Worm (Caenorhabditis elegans): Measurements from ENCODE around the gene C28A5.2.

C28A5.2 gene

ce11 chrIII:4428797-4429196 is 10.5 kb downstream of the C28A5.2 start (continued):
- TF ChIP-seq nhr-237 (tag; optimal IDR thresholded peaks at IDR 0.05) = no peak
- TF ChIP-seq jun-1 (tag; optimal IDR thresholded peaks at IDR 0.05) = no peak
- no peak for TF ChIP-seq ZK337.2 (GFP tag; IDR thresholded peaks at IDR 0.05)
- TF ChIP-seq ceh-20 (GFP tag; IDR thresholded peaks at IDR 0.05) = no peak
- no peak for TF ChIP-seq attf-4 (tag; optimal IDR thresholded peaks at IDR 0.05)
- TF ChIP-seq zfp-2 (tag; optimal IDR thresholded peaks at IDR 0.05) = no peak
- no peak for TF ChIP-seq nhr-42 (GFP tag; IDR thresholded peaks at IDR 0.05)
- peak; percentile 10 for TF ChIP-seq hlh-11 (tag; optimal IDR thresholded peaks at IDR 0.05)
- peak; percentile 75 for TF ChIP-seq vab-7 (GFP tag; IDR thresholded peaks at IDR 0.05)
- TF ChIP-seq egl-43 (GFP tag; IDR thresholded peaks at IDR 0.05) = peak; percentile 85
- no peak for TF ChIP-seq saeg-2 (GFP tag; IDR thresholded peaks at IDR 0.05)
- TF ChIP-seq lin-39 (tag; optimal IDR thresholded peaks at IDR 0.05) = no peak
- peak; percentile 81; the same call in 1 of the 2 replicates for TF ChIP-seq F44E2.7 (GFP tag; IDR thresholded peaks at IDR 0.05)
- no peak for TF ChIP-seq Y75B8A.6 (GFP tag; IDR thresholded peaks at IDR 0.05)
- no peak for TF ChIP-seq unc-39 (tag; optimal IDR thresholded peaks at IDR 0.05)
- TF ChIP-seq fos-1 (tag; optimal IDR thresholded peaks at IDR 0.05) = no peak
- TF ChIP-seq aly-2 (tag; optimal IDR thresholded peaks at IDR 0.05) = no peak
- peak in 1 of 2 experiments; percentile 43 for TF ChIP-seq unc-62 (GFP tag; optimal IDR thresholded peaks at IDR 0.05 in 1 of 2)
- TF ChIP-seq unc-62 (tag; optimal IDR thresholded peaks at IDR 0.05) = no peak
- TF ChIP-seq lin-15B (tag; optimal IDR thresholded peaks at IDR 0.05) = no peak
- no peak for TF ChIP-seq daf-8 (GFP tag; IDR thresholded peaks at IDR 0.05)
- TF ChIP-seq lim-7 (GFP tag; IDR thresholded peaks at IDR 0.05) = peak; percentile 79
- TF ChIP-seq nhr-28 (tag; optimal IDR thresholded peaks at IDR 0.05) = no peak
- TF ChIP-seq zip-11 (GFP tag; IDR thresholded peaks at IDR 0.05) = no peak
- TF ChIP-seq dpl-1 (GFP tag; optimal IDR thresholded peaks at IDR 0.05) = no peak
- TF ChIP-seq pha-4 (GFP tag; IDR thresholded peaks at IDR 0.05) = peak; percentile 78; the same call in 1 of the 2 replicates
- no peak for TF ChIP-seq pha-4 (tag; optimal IDR thresholded peaks at IDR 0.05)
- peak; percentile 80 for TF ChIP-seq arid-1 (GFP tag; conservative IDR thresholded peaks at IDR 0.05)
- TF ChIP-seq nhr-11 (tag; optimal IDR thresholded peaks at IDR 0.05) = no peak
- TF ChIP-seq daf-16 (GFP tag; optimal IDR thresholded peaks at IDR 0.05) = peak in 1 of 2 experiments; percentile 5
- peak; percentile 56 for TF ChIP-seq daf-16 (tag; optimal IDR thresholded peaks at IDR 0.05)
- TF ChIP-seq php-3 (GFP tag; IDR thresholded peaks at IDR 0.05) = no peak
- TF ChIP-seq hlh-30 (tag; optimal IDR thresholded peaks at IDR 0.05; ENCODE audit: insufficient read depth) = no peak
- no peak for TF ChIP-seq lsy-2 (tag; optimal IDR thresholded peaks at IDR 0.05)
- no peak for TF ChIP-seq nhr-77 (tag; optimal IDR thresholded peaks at IDR 0.05)
- no peak for TF ChIP-seq ceh-32 (tag; optimal IDR thresholded peaks at IDR 0.05; ENCODE audit: poor library complexity)
- TF ChIP-seq madf-5 (GFP tag; IDR thresholded peaks at IDR 0.05) = 0 out of 4 replicates have a peak, but pooled peaks of 1 of the 2 experiments have one; percentile 51
- TF ChIP-seq nhr-48 (tag; optimal IDR thresholded peaks at IDR 0.05) = peak; percentile 1
- TF ChIP-seq duxl-1 (tag; optimal IDR thresholded peaks at IDR 0.05; ENCODE audit: poor library complexity) = no peak
- no peak for TF ChIP-seq dve-1 (tag; optimal IDR thresholded peaks at IDR 0.05; ENCODE audit: insufficient read depth)
- TF ChIP-seq mdt-29 (GFP tag; IDR thresholded peaks at IDR 0.05) = no peak
- no peak for TF ChIP-seq gei-8 (GFP tag; optimal IDR thresholded peaks at IDR 0.05)
- no peak for TF ChIP-seq mxl-3 (GFP tag; optimal IDR thresholded peaks at IDR 0.05)
- TF ChIP-seq ztf-7 (tag; optimal IDR thresholded peaks at IDR 0.05) = no peak
- TF ChIP-seq Y48G9A.11 (GFP tag; IDR thresholded peaks at IDR 0.05) = no peak
- no peak for TF ChIP-seq ces-1 (GFP tag; optimal IDR thresholded peaks at IDR 0.05)
- peak; percentile 74; the same call in 1 of the 2 replicates for TF ChIP-seq dmd-8 (GFP tag; IDR thresholded peaks at IDR 0.05)
- TF ChIP-seq sdz-12 (GFP tag; optimal IDR thresholded peaks at IDR 0.05) = peak; percentile 7
- TF ChIP-seq ctbp-1 (GFP tag; IDR thresholded peaks at IDR 0.05) = peak; percentile 70; the same call in 1 of the 2 replicates
- no peak for TF ChIP-seq nhr-6 (tag; optimal IDR thresholded peaks at IDR 0.05)
- TF ChIP-seq zip-2 (tag; optimal IDR thresholded peaks at IDR 0.05) = no peak
- TF ChIP-seq snpc-4 (tag; optimal IDR thresholded peaks at IDR 0.05) = peak; percentile 21
- TF ChIP-seq egl-27 (tag; optimal IDR thresholded peaks at IDR 0.05) = no peak
